Fruit fly (Drosophila melanogaster): ENCODE measurements around the gene Det.

Gene Det

dm6 chr3R:17135747-17136146 lies 13.7 kb upstream of the Det start, which contains the start of gene CG5246:
CG5246 (plus strand) TSS chr3R:17136111.
- no peak for TF ChIP-seq Pif1A (GFP tag; optimal IDR thresholded peaks at IDR 0.05)
- TF ChIP-seq gl (tag; optimal IDR thresholded peaks at IDR 0.05): no peak
- TF ChIP-seq CG9948 (tag; optimal IDR thresholded peaks at IDR 0.05): no peak
- no peak for TF ChIP-seq CG14655 (GFP tag; optimal IDR thresholded peaks at IDR 0.05)
- TF ChIP-seq CG8159 (tag; optimal IDR thresholded peaks at IDR 0.05): no peak
- TF ChIP-seq CG10348 (GFP tag; IDR thresholded peaks at IDR 0.05): no peak
- TF ChIP-seq CG12605 (GFP tag; IDR thresholded peaks at IDR 0.05): no peak
- no peak for TF ChIP-seq CG13204 (GFP tag; optimal IDR thresholded peaks at IDR 0.05)
- no peak for TF ChIP-seq fd96Ca (GFP tag; IDR thresholded peaks at IDR 0.05)
- no peak for TF ChIP-seq D1 (tag; optimal IDR thresholded peaks at IDR 0.05)
- no peak for TF ChIP-seq CG4496 (GFP tag; IDR thresholded peaks at IDR 0.05)
- TF ChIP-seq Snoo (tag; optimal IDR thresholded peaks at IDR 0.05): no peak
- TF ChIP-seq CG15710 (tag; optimal IDR thresholded peaks at IDR 0.05): no peak
- TF ChIP-seq Pif1B (GFP tag; optimal IDR thresholded peaks at IDR 0.05): no peak
- TF ChIP-seq EcR (GFP tag; optimal IDR thresholded peaks at IDR 0.05): no peak
- no peak for TF ChIP-seq Ets98B (GFP tag; IDR thresholded peaks at IDR 0.05)
- no peak for TF ChIP-seq CG34367 (tag; optimal IDR thresholded peaks at IDR 0.05)
- no peak for TF ChIP-seq CG17806 (tag; optimal IDR thresholded peaks at IDR 0.05)
- TF ChIP-seq CG32121 (GFP tag; IDR thresholded peaks at IDR 0.05): no peak

- TF ChIP-seq CG17806 (tag; optimal IDR thresholded peaks at IDR 0.05): no peak
- no peak for TF ChIP-seq CG8159 (tag; optimal IDR thresholded peaks at IDR 0.05)
- TF ChIP-seq Ets98B (GFP tag; IDR thresholded peaks at IDR 0.05): no peak
- no peak for TF ChIP-seq CG10348 (GFP tag; IDR thresholded peaks at IDR 0.05)
- no peak for TF ChIP-seq CG34367 (tag; optimal IDR thresholded peaks at IDR 0.05)
- TF ChIP-seq CG9948 (tag; optimal IDR thresholded peaks at IDR 0.05): no peak
- no peak for TF ChIP-seq CG8301 (tag; optimal IDR thresholded peaks at IDR 0.05)
Observed at dm6 chr3R:17137593-17137992, 11.9 kb upstream of the Det start, which contains the start of gene CG5255. CG5255 (plus strand) TSS chr3R:17137893.

- TF ChIP-seq CG8301 (tag; optimal IDR thresholded peaks at IDR 0.05) (no peak), CG13204 (GFP tag; optimal IDR thresholded peaks at IDR 0.05) (no peak), Ets98B (GFP tag; IDR thresholded peaks at IDR 0.05) (no peak), Pif1A (GFP tag; optimal IDR thresholded peaks at IDR 0.05) (no peak), CG12605 (GFP tag; IDR thresholded peaks at IDR 0.05) (no peak), CG34367 (tag; optimal IDR thresholded peaks at IDR 0.05) (no peak), EcR (GFP tag; optimal IDR thresholded peaks at IDR 0.05) (no peak), fd96Ca (GFP tag; IDR thresholded peaks at IDR 0.05) (no peak), D1 (tag; optimal IDR thresholded peaks at IDR 0.05) (no peak), CG14655 (GFP tag; optimal IDR thresholded peaks at IDR 0.05) (no peak)
Observed at dm6 chr3R:17138699-17139098, 10.8 kb upstream of the Det start, which contains the start of gene CG5265. CG5265 (plus strand) TSS chr3R:17138999.

dm6 chr3R:17142304-17142703 lies 7.2 kb upstream of the Det start, which contains the start of gene TwdlW:
TwdlW (minus strand) TSS chr3R:17142404.
- TF ChIP-seq Snoo (tag; optimal IDR thresholded peaks at IDR 0.05) (no peak), CG8301 (tag; optimal IDR thresholded peaks at IDR 0.05) (no peak), fd96Ca (GFP tag; IDR thresholded peaks at IDR 0.05) (no peak), D1 (tag; optimal IDR thresholded peaks at IDR 0.05) (no peak), CG10348 (GFP tag; IDR thresholded peaks at IDR 0.05) (no peak), EcR (GFP tag; optimal IDR thresholded peaks at IDR 0.05) (no peak), rn (GFP tag; IDR thresholded peaks at IDR 0.05) (no peak), CG4496 (GFP tag; IDR thresholded peaks at IDR 0.05) (no peak), CG12605 (GFP tag; IDR thresholded peaks at IDR 0.05) (no peak), gl (tag; optimal IDR thresholded peaks at IDR 0.05) (no peak), CG14655 (GFP tag; optimal IDR thresholded peaks at IDR 0.05) (no peak), CG8159 (tag; optimal IDR thresholded peaks at IDR 0.05) (no peak), Ets98B (GFP tag; IDR thresholded peaks at IDR 0.05) (no peak), CG32121 (GFP tag; IDR thresholded peaks at IDR 0.05) (no peak), Pif1B (GFP tag; optimal IDR thresholded peaks at IDR 0.05) (no peak), CG34367 (tag; optimal IDR thresholded peaks at IDR 0.05) (no peak)

dm6 chr3R:17147647-17148244 lies 1.7 kb upstream of the Det start:
- TF ChIP-seq CG15710 (tag; optimal IDR thresholded peaks at IDR 0.05) (no peak), Pif1A (GFP tag; optimal IDR thresholded peaks at IDR 0.05) (no peak), CG4496 (GFP tag; IDR thresholded peaks at IDR 0.05) (no peak)

- TF ChIP-seq Pif1A (GFP tag; optimal IDR thresholded peaks at IDR 0.05) (no peak), Snoo (tag; optimal IDR thresholded peaks at IDR 0.05) (no peak), CG8301 (tag; optimal IDR thresholded peaks at IDR 0.05) (no peak), rn (GFP tag; IDR thresholded peaks at IDR 0.05) (no peak), CG15710 (tag; optimal IDR thresholded peaks at IDR 0.05) (no peak), CG10348 (GFP tag; IDR thresholded peaks at IDR 0.05) (no peak), gl (tag; optimal IDR thresholded peaks at IDR 0.05) (no peak), Pif1B (GFP tag; optimal IDR thresholded peaks at IDR 0.05) (no peak), CG32121 (GFP tag; IDR thresholded peaks at IDR 0.05) (no peak), CG12605 (GFP tag; IDR thresholded peaks at IDR 0.05) (no peak)
Observed at dm6 chr3R:17150287-17150686, 820 bp downstream of the Det start, which contains the start of gene Smug. Smug (plus strand) TSS chr3R:17150587.

Data from whole organism, pupa.